Worm (Caenorhabditis elegans) whole organism, L1 larva: ENCODE data around the gene rig-6.

Source experiments
- C16A3.4 ChIP-seq: fragments of 150-350 bp; optimal IDR thresholded peaks from 2 replicates; lab custom pipeline; 2014; ENCODE audit warnings: missing biosample characterization, missing genetic modification characterization
- C34B4.2 ChIP-seq: sonication (generic microtip); optimal IDR thresholded peaks from 2 replicates; lab custom pipeline; 2017; ENCODE audit warnings: mild to moderate bottlenecking, missing genetic modification characterization, missing compliant biosample characterization
- alr-1 ChIP-seq: fragments of 200-800 bp; sonication (Bioruptor generic); optimal IDR thresholded peaks from 2 replicates; lab custom pipeline; 2018; ENCODE audit warnings: borderline replicate concordance, mild to moderate bottlenecking, missing genetic modification characterization, missing compliant biosample characterization
- blmp-1 ChIP-seq: fragments of 150-350 bp; optimal IDR thresholded peaks from 2 replicates; lab custom pipeline; 2014; ENCODE audit warnings: missing biosample characterization, missing genetic modification characterization
- ceh-63 ChIP-seq: fragments of 200-800 bp; sonication (Bioruptor generic); optimal IDR thresholded peaks from 2 replicates; lab custom pipeline; 2018; ENCODE audit warnings: mild to moderate bottlenecking, missing genetic modification characterization, missing compliant biosample characterization
- ceh-88 ChIP-seq: fragments of 200-800 bp; sonication (Bioruptor generic); IDR thresholded peaks from 2 replicates; pipeline ENCODE4 v1.3.6; 2022; ENCODE audit warnings: missing genetic modification characterization, missing compliant biosample characterization
- dsc-1 ChIP-seq: sonication (generic microtip); optimal IDR thresholded peaks from 2 replicates; lab custom pipeline; 2016; ENCODE audit warnings: mild to moderate bottlenecking, missing genetic modification characterization, missing compliant biosample characterization
- efl-1 ChIP-seq, 4 experiments: fragments of 150-350 bp; optimal IDR thresholded peaks in 3 of 4; peaks in 1 of 4; 1 replicate in 1 of 4; 2 replicates in 3 of 4; lab custom pipeline; 2014; ENCODE audit warnings: missing biosample characterization in 2 of 4, missing genetic modification characterization in 2 of 4, missing genetic modification reagents in 2 of 4
- efl-3 ChIP-seq: fragments of 200-800 bp; sonication (Bioruptor generic); optimal IDR thresholded peaks from 2 replicates; lab custom pipeline; 2018; ENCODE audit warnings: mild to moderate bottlenecking, missing genetic modification characterization, missing compliant biosample characterization
- egl-27 ChIP-seq, 2 experiments: fragments of 150-350 bp in 1 of 2; sonication (generic microtip); optimal IDR thresholded peaks; 3 replicates each; lab custom pipeline; 2017 to 2018; ENCODE audit warnings: missing biosample characterization in 2 of 2, missing genetic modification characterization in 2 of 2, missing genetic modification reagents in 2 of 2
- elt-2 ChIP-seq: sonication (generic microtip); optimal IDR thresholded peaks from 2 replicates; lab custom pipeline; 2016; ENCODE audit warnings: missing genetic modification characterization, mild to moderate bottlenecking, inconsistent platforms, missing compliant biosample characterization, missing genetic modification reagents
- elt-3 ChIP-seq, 6 experiments: fragments of 150-350 bp in 1 of 6; sonication (generic microtip); optimal IDR thresholded peaks; 2 replicates each; lab custom pipeline; 2017 to 2018; ENCODE audit warnings: missing biosample characterization in 6 of 6, missing genetic modification characterization in 6 of 6, inconsistent platforms in 1 of 6
- ets-5 ChIP-seq: fragments of 200-800 bp; sonication (Bioruptor generic); IDR thresholded peaks from 2 replicates; pipeline ENCODE4 v1.3.6; 2022; ENCODE audit warnings: missing genetic modification characterization, missing compliant biosample characterization
- fkh-4 ChIP-seq: sonication (generic microtip); optimal IDR thresholded peaks from 2 replicates; lab custom pipeline; 2016; ENCODE audit warnings: missing compliant biosample characterization, missing genetic modification characterization, borderline replicate concordance
- grh-1 ChIP-seq: fragments of 200-800 bp; sonication (Bioruptor generic); IDR thresholded peaks from 2 replicates; pipeline ENCODE4 v1.3.6; 2022; ENCODE audit warnings: missing genetic modification reagents, missing genetic modification characterization, missing compliant biosample characterization
- lin-13 ChIP-seq: fragments of 150-350 bp; optimal IDR thresholded peaks from 2 replicates; lab custom pipeline; 2014; ENCODE audit warnings: missing biosample characterization, missing genetic modification reagents, missing genetic modification characterization
- lin-14 ChIP-seq: fragments of 200-800 bp; sonication (Bioruptor generic); optimal IDR thresholded peaks from 2 replicates; lab custom pipeline; 2018; ENCODE audit warnings: mild to moderate bottlenecking, missing genetic modification characterization, moderate library complexity, missing compliant biosample characterization
- lin-15B ChIP-seq: fragments of 150-350 bp; sonication (generic microtip); optimal IDR thresholded peaks from 3 replicates; lab custom pipeline; 2014; ENCODE audit warnings: missing biosample characterization, missing genetic modification characterization
- lin-35 ChIP-seq, 2 experiments: fragments of 150-350 bp; optimal IDR thresholded peaks; 2 replicates each; lab custom pipeline; 2014; ENCODE audit warnings: missing biosample characterization in 2 of 2, missing genetic modification characterization in 2 of 2, missing genetic modification reagents in 2 of 2
- lin-39 ChIP-seq: fragments of 150-350 bp; optimal IDR thresholded peaks from 2 replicates; lab custom pipeline; 2014; ENCODE audit warnings: missing biosample characterization, missing genetic modification reagents, missing genetic modification characterization
- lir-3 ChIP-seq: sonication (generic microtip); optimal IDR thresholded peaks from 2 replicates; lab custom pipeline; 2016; ENCODE audit warnings: mild to moderate bottlenecking, missing genetic modification characterization, moderate library complexity, missing compliant biosample characterization; ENCODE audit not compliant: poor library complexity
- lsy-2 ChIP-seq, 2 experiments: fragments of 150-350 bp; optimal IDR thresholded peaks; 2 replicates each; lab custom pipeline; 2014; ENCODE audit warnings: missing biosample characterization in 2 of 2, missing genetic modification characterization in 2 of 2
- mef-2 ChIP-seq: fragments of 150-350 bp; optimal IDR thresholded peaks from 2 replicates; lab custom pipeline; 2014; ENCODE audit warnings: missing biosample characterization, missing genetic modification characterization
- nhr-20 ChIP-seq: sonication (generic microtip); optimal IDR thresholded peaks from 2 replicates; lab custom pipeline; 2016; ENCODE audit warnings: mild to moderate bottlenecking, missing genetic modification characterization, missing compliant biosample characterization
- nhr-237 ChIP-seq: fragments of 150-350 bp; optimal IDR thresholded peaks from 2 replicates; lab custom pipeline; 2014; ENCODE audit warnings: missing biosample characterization, missing genetic modification characterization
- nhr-28 ChIP-seq: fragments of 150-350 bp; optimal IDR thresholded peaks from 2 replicates; lab custom pipeline; 2014; ENCODE audit warnings: missing biosample characterization, missing genetic modification characterization
- nhr-71 ChIP-seq: sonication (generic microtip); optimal IDR thresholded peaks from 2 replicates; lab custom pipeline; 2016; ENCODE audit warnings: mild to moderate bottlenecking, missing genetic modification characterization, moderate library complexity, missing compliant biosample characterization
- nhr-84 ChIP-seq: sonication (generic microtip); optimal IDR thresholded peaks from 2 replicates; lab custom pipeline; 2017; ENCODE audit warnings: missing biosample characterization, missing genetic modification characterization
- nhr-85 ChIP-seq: sonication (generic microtip); peaks from one replicate; lab custom pipeline; 2016; ENCODE audit warnings: missing genetic modification characterization, inconsistent platforms, missing compliant biosample characterization
- nhr-90 ChIP-seq: sonication (generic microtip); optimal IDR thresholded peaks from 2 replicates; lab custom pipeline; 2016; ENCODE audit warnings: mild to moderate bottlenecking, missing genetic modification characterization, missing compliant biosample characterization; ENCODE audit not compliant: poor library complexity
- pag-3 ChIP-seq: sonication (generic microtip); optimal IDR thresholded peaks from 2 replicates; lab custom pipeline; 2017; ENCODE audit warnings: missing genetic modification characterization, mild to moderate bottlenecking, missing compliant biosample characterization, antibody characterized with exemption, borderline replicate concordance; ENCODE audit not compliant: insufficient read depth
- pax-3 ChIP-seq: fragments of 200-800 bp; sonication (Bioruptor generic); optimal IDR thresholded peaks from 2 replicates; lab custom pipeline; 2018; ENCODE audit warnings: mild to moderate bottlenecking, missing genetic modification characterization, moderate library complexity, missing compliant biosample characterization
- pqm-1 ChIP-seq: sonication (generic microtip); optimal IDR thresholded peaks from 3 replicates; lab custom pipeline; 2017; ENCODE audit warnings: missing biosample characterization, missing genetic modification characterization
- sup-37 ChIP-seq: fragments of 200-800 bp; sonication (Bioruptor generic); optimal IDR thresholded peaks from 2 replicates; lab custom pipeline; 2018; ENCODE audit warnings: mild to moderate bottlenecking, missing genetic modification characterization, missing compliant biosample characterization
- tbx-2 ChIP-seq: sonication (generic microtip); optimal IDR thresholded peaks from 2 replicates; lab custom pipeline; 2016; ENCODE audit warnings: missing genetic modification characterization, missing compliant biosample characterization
- unc-62 ChIP-seq: fragments of 150-350 bp; optimal IDR thresholded peaks from 2 replicates; lab custom pipeline; 2014; ENCODE audit warnings: missing biosample characterization, missing genetic modification reagents, missing genetic modification characterization
- xbp-1 ChIP-seq: sonication (generic microtip); optimal IDR thresholded peaks from 2 replicates; lab custom pipeline; 2016; ENCODE audit warnings: missing genetic modification characterization, missing compliant biosample characterization
- zag-1 ChIP-seq: fragments of 150-350 bp; optimal IDR thresholded peaks from 2 replicates; lab custom pipeline; 2014; ENCODE audit warnings: missing biosample characterization, missing genetic modification characterization
- ztf-4 ChIP-seq: fragments of 150-350 bp; optimal IDR thresholded peaks from 2 replicates; lab custom pipeline; 2014; ENCODE audit warnings: missing biosample characterization, missing genetic modification characterization

Gene rig-6

DNA sequence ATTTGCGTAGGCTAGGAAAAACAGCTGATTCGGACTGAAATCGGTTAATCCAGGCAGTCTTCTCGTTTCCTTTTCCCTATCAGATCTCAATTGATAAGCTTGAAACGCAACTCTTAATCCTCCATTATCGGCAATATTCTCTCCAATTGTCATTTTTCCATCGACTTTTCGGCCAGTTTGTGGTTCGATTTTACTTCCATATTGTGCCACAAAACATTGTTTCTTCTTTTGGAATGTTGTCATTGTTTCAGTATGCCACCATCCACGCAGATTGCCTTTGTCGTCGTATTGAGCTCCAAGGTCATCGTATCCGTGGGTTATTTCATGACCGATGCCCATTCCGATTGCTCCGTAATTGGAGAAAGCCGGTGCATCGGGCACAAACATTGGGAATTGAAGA, 36.1 kb downstream of the rig-6 start:
- TF ChIP-seq sup-37 (no peak), pag-3 (tag; lab: Kevin White, UChicago) (no peak), unc-62 (GFP tag; lab: Kevin White, UChicago) (no peak), ceh-88 (GFP tag; lab: Robert Waterston, UW) (no peak), nhr-237 (tag; lab: Kevin White, UChicago) (no peak), lir-3 (tag; lab: Kevin White, UChicago) (no peak), ztf-4 (tag; lab: Kevin White, UChicago) (no peak), lsy-2 (tag; optimal IDR thresholded peaks at IDR 0.05; lab: Kevin White, UChicago) (no peak), nhr-71 (tag; lab: Kevin White, UChicago) (no peak)

DNA sequence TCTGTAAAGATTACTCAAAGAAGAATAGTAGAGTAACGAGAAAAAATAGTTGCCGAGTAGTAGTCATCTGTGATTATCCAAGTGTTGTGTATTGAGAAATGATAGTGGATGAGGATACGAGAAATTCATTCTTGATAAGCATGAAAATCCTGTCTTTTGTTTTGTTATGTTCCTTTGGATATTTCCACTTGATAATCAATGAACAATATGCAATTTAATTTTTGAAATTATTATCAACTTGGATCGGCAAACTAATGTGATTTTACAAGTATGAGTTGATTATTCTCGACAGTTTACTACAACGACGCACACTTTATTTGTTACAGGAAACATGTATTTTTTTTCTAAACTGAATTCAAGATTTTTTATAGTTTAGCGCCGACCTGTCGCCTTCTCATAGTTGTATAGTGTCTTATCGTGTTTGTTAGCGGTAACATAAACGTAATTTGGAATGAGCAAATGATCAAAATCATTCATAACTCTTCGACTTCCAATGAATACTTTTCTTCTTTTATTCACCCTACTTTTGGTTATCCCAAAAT, 37.9 kb downstream of the rig-6 start, which contains the start of the genes F26G1.9 and F26G1.10:
Gene F26G1.9, minus strand, starts transcription at position 101 of the 542 bp plus-strand sequence.
Gene F26G1.10, plus strand, starts transcription at position 492 of the 542 bp plus-strand sequence.
- no peak for TF ChIP-seq lin-13 (GFP tag; lab: Kevin White, UChicago)
- no peak for TF ChIP-seq efl-1 (optimal IDR thresholded peaks at IDR 0.05; lab: Kevin White, UChicago)
- TF ChIP-seq efl-1 (GFP tag; optimal IDR thresholded peaks at IDR 0.05 in 1 of 2; lab: Kevin White, UChicago): no peak
- TF ChIP-seq nhr-20 (tag; lab: Kevin White, UChicago): no peak
- no peak for TF ChIP-seq nhr-28 (tag; lab: Kevin White, UChicago)
- no peak for TF ChIP-seq lin-39 (tag; lab: Kevin White, UChicago)
- TF ChIP-seq tbx-2: no peak
- no peak for TF ChIP-seq lir-3 (tag; lab: Kevin White, UChicago)
- TF ChIP-seq alr-1 (tag; lab: Kevin White, UChicago): no peak

DNA sequence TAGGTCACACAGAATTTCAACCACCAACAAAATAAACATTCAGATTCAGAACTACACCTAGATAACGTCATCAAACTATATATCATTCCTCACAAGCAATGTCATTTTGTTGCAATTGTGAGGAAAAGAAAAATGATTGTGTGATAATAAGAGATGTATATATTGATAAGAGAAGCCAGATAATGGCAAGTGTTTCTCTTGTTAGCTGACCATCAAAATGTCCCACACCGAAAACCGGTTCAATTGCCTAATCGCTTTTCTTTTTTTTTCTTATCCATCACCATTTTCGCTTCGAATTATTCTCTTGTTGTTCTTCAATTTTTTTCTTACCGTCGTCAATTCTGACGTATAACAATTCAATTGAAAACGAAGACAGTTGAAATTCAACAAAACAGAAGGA, 39.4 kb downstream of the rig-6 start:
- TF ChIP-seq nhr-20 (tag; lab: Kevin White, UChicago): peak; percentile 17
- TF ChIP-seq lin-14 (GFP tag; lab: Kevin White, UChicago): peak; percentile 62
- TF ChIP-seq C16A3.4 (tag; lab: Kevin White, UChicago): no peak
- no peak for TF ChIP-seq efl-3 (GFP tag; lab: Kevin White, UChicago)
- TF ChIP-seq C34B4.2 (tag; lab: Kevin White, UChicago): no peak
- TF ChIP-seq grh-1 (GFP tag; lab: Robert Waterston, UW): peak; percentile 53
- no peak for TF ChIP-seq tbx-2
- TF ChIP-seq pag-3 (tag; lab: Kevin White, UChicago): no peak
- TF ChIP-seq elt-3 (tag; optimal IDR thresholded peaks at IDR 0.05; lab: Kevin White, UChicago): peak in 4 of 6 experiments; percentile 32 to 92 (median 80)
- no peak for TF ChIP-seq ets-5
- TF ChIP-seq pax-3 (tag; lab: Kevin White, UChicago): no peak
- no peak for TF ChIP-seq nhr-84 (tag; lab: Kevin White, UChicago)
- TF ChIP-seq blmp-1: peak; percentile 86
- peak; percentile 88 for TF ChIP-seq nhr-85
- no peak for TF ChIP-seq zag-1 (tag; lab: Kevin White, UChicago)
- TF ChIP-seq mef-2: no peak
- no peak for TF ChIP-seq egl-27 (tag; optimal IDR thresholded peaks at IDR 0.05; lab: Kevin White, UChicago)

DNA sequence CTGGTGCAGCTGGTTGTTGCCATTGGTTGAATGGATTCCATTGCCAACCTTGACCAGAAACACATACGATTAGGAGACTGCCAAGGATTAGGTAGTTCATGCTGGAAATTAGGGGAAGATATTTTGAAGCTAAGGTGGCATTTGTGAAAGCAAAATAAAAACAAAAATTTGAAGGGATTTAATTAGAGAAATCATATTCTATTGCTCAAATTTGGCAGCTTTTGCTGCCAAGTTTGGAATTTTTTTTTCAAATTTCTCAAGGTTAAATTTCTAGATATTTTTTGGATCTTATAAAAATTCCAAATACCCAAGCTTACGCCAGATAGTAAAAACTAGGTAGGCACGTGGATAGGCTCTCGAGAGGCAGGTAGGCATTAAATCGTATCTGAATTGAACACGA, 40.6 kb downstream of the rig-6 start, which contains the start of gene F26G1.5:
Gene F26G1.5, minus strand, starts transcription at position 101 of the 400 bp plus-strand sequence.
- TF ChIP-seq ceh-63 (GFP tag; lab: Kevin White, UChicago) (no peak), grh-1 (GFP tag; lab: Robert Waterston, UW) (no peak), ceh-88 (GFP tag; lab: Robert Waterston, UW) (no peak)
- TF ChIP-seq, all 84 proteins: peak for 0

DNA sequence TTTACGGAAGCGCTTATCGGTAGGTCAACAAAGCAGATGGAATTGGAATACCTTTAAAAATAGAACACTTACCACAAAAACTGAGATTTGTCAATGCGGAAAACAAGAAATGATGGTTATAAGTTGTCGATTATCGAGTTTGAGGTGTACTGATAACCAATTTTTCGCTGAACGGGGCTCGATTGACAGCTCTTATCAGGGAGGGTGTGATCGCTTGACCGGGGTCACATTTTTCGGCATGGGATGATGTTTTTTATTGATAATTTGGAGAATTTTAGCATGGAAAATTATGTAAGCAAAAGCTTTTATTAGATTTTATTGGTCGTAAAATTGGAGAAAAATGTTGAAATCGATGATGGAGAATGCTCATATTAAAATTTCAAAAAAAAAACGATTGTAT, 42.0 kb downstream of the rig-6 start:
- TF ChIP-seq dsc-1 (tag; lab: Kevin White, UChicago) (no peak), zag-1 (tag; lab: Kevin White, UChicago) (no peak), nhr-90 (no peak), elt-2 (tag; lab: Kevin White, UChicago) (peak; percentile 99), fkh-4 (tag; lab: Kevin White, UChicago) (no peak), lin-35 (GFP tag; optimal IDR thresholded peaks at IDR 0.05; lab: Kevin White, UChicago) (peak in 1 of 2 experiments; percentile 26), lin-13 (GFP tag; lab: Kevin White, UChicago) (no peak), lin-14 (GFP tag; lab: Kevin White, UChicago) (peak; percentile 43), pqm-1 (tag; lab: Kevin White, UChicago) (peak; percentile 82), xbp-1 (no peak), nhr-20 (tag; lab: Kevin White, UChicago) (no peak), unc-62 (GFP tag; lab: Kevin White, UChicago) (no peak), lin-15B (no peak)
